Worm (Caenorhabditis elegans) whole organism, late embryonic: ENCODE measurements around the gene bli-2.

Experiments used
- C08G9.2 ChIP-seq: sonication (generic microtip); optimal IDR thresholded peaks from 2 replicates; lab custom pipeline; 2016; ENCODE audit warnings: mild to moderate bottlenecking, missing genetic modification characterization, moderate library complexity, missing compliant biosample characterization
- C38D4.7 ChIP-seq: fragments of 200-800 bp; sonication (Bioruptor generic); optimal IDR thresholded peaks from 2 replicates; lab custom pipeline; 2018; ENCODE audit warnings: mild to moderate bottlenecking, missing genetic modification characterization, moderate library complexity, missing compliant biosample characterization
- F13H6.1 ChIP-seq: sonication (generic microtip); optimal IDR thresholded peaks from 2 replicates; lab custom pipeline; 2016; ENCODE audit warnings: missing genetic modification characterization, missing compliant biosample characterization
- K09A11.1 ChIP-seq: sonication (generic microtip); optimal IDR thresholded peaks from 2 replicates; lab custom pipeline; 2017; ENCODE audit warnings: antibody characterized with exemption, mild to moderate bottlenecking, missing genetic modification characterization, missing compliant biosample characterization; ENCODE audit not compliant: insufficient read depth
- ceh-14 ChIP-seq: sonication (generic microtip); optimal IDR thresholded peaks from 2 replicates; lab custom pipeline; 2016; ENCODE audit warnings: missing genotype, missing genetic modification characterization, missing compliant biosample characterization
- ceh-18 ChIP-seq: sonication (generic microtip); optimal IDR thresholded peaks from 2 replicates; lab custom pipeline; 2016; ENCODE audit warnings: missing genetic modification characterization, missing compliant biosample characterization
- ceh-19 ChIP-seq: fragments of 200-800 bp; sonication (Bioruptor generic); optimal IDR thresholded peaks from 2 replicates; lab custom pipeline; 2018; ENCODE audit warnings: mild to moderate bottlenecking, missing genetic modification characterization, missing compliant biosample characterization
- ceh-2 ChIP-seq: sonication (generic microtip); optimal IDR thresholded peaks from 2 replicates; lab custom pipeline; 2016; ENCODE audit warnings: missing genotype, missing genetic modification characterization, missing compliant biosample characterization
- ceh-22 ChIP-seq: sonication (generic microtip); optimal IDR thresholded peaks from 2 replicates; lab custom pipeline; 2017; ENCODE audit warnings: missing biosample characterization, missing genetic modification characterization
- ceh-24 ChIP-seq: sonication (generic microtip); optimal IDR thresholded peaks from 2 replicates; lab custom pipeline; 2016; ENCODE audit warnings: mild to moderate bottlenecking, missing genetic modification characterization, missing compliant biosample characterization
- ceh-31 ChIP-seq: sonication (generic microtip); optimal IDR thresholded peaks from 2 replicates; lab custom pipeline; 2016; ENCODE audit warnings: missing genetic modification characterization, missing compliant biosample characterization
- ceh-48 ChIP-seq: sonication (generic microtip); optimal IDR thresholded peaks from 2 replicates; lab custom pipeline; 2016; ENCODE audit warnings: missing genetic modification characterization, inconsistent platforms, missing compliant biosample characterization
- ceh-9 ChIP-seq: sonication (generic microtip); optimal IDR thresholded peaks from 2 replicates; lab custom pipeline; 2016; ENCODE audit warnings: mild to moderate bottlenecking, missing genetic modification characterization, inconsistent platforms, missing compliant biosample characterization
- che-1 ChIP-seq: sonication (generic microtip); optimal IDR thresholded peaks from 2 replicates; lab custom pipeline; 2016; ENCODE audit warnings: mild to moderate bottlenecking, missing genetic modification characterization, missing compliant biosample characterization
- dve-1 ChIP-seq: sonication (generic microtip); optimal IDR thresholded peaks from 2 replicates; lab custom pipeline; 2017; ENCODE audit warnings: antibody characterized with exemption, mild to moderate bottlenecking, missing genetic modification characterization, missing compliant biosample characterization
- ets-4 ChIP-seq: sonication (generic microtip); optimal IDR thresholded peaks from 2 replicates; lab custom pipeline; 2016; ENCODE audit warnings: missing genetic modification characterization, missing compliant biosample characterization
- fkh-6 ChIP-seq: sonication (generic microtip); optimal IDR thresholded peaks from 2 replicates; lab custom pipeline; 2016; ENCODE audit warnings: missing genetic modification characterization, missing compliant biosample characterization
- hlh-15 ChIP-seq: sonication (generic microtip); optimal IDR thresholded peaks from 2 replicates; lab custom pipeline; 2016; ENCODE audit warnings: missing genetic modification characterization, missing compliant biosample characterization
- hlh-8 ChIP-seq: sonication (generic microtip); optimal IDR thresholded peaks from 2 replicates; lab custom pipeline; 2016; ENCODE audit warnings: missing genotype, missing genetic modification characterization, missing compliant biosample characterization
- nfya-1 ChIP-seq: sonication (generic microtip); optimal IDR thresholded peaks from 2 replicates; lab custom pipeline; 2017; ENCODE audit warnings: missing genetic modification characterization, mild to moderate bottlenecking, missing compliant biosample characterization, antibody characterized with exemption, moderate library complexity
- nhr-11 ChIP-seq: fragments of 150-350 bp; optimal IDR thresholded peaks from 2 replicates; lab custom pipeline; 2014; ENCODE audit warnings: missing biosample characterization, missing genetic modification characterization
- ref-2 ChIP-seq: sonication (generic microtip); optimal IDR thresholded peaks from 2 replicates; lab custom pipeline; 2016; ENCODE audit warnings: missing genetic modification characterization, missing compliant biosample characterization
- rnt-1 ChIP-seq: sonication (generic microtip); optimal IDR thresholded peaks from 2 replicates; lab custom pipeline; 2016; ENCODE audit warnings: missing genetic modification characterization, missing compliant biosample characterization
- syd-9 ChIP-seq: sonication (generic microtip); optimal IDR thresholded peaks from 2 replicates; lab custom pipeline; 2016; ENCODE audit warnings: mild to moderate bottlenecking, missing genetic modification characterization, moderate library complexity, missing compliant biosample characterization
- tbx-2 ChIP-seq: sonication (generic microtip); optimal IDR thresholded peaks from 2 replicates; lab custom pipeline; 2016; ENCODE audit warnings: missing genetic modification characterization, missing compliant biosample characterization
- tbx-7 ChIP-seq: sonication (generic microtip); optimal IDR thresholded peaks from 2 replicates; lab custom pipeline; 2016; ENCODE audit warnings: missing genotype, missing genetic modification characterization, missing compliant biosample characterization
- ttx-3 ChIP-seq: sonication (generic microtip); optimal IDR thresholded peaks from 2 replicates; lab custom pipeline; 2016; ENCODE audit warnings: missing genetic modification reagents, missing genetic modification characterization, missing compliant biosample characterization
- unc-42 ChIP-seq: sonication (generic microtip); optimal IDR thresholded peaks from 2 replicates; lab custom pipeline; 2016; ENCODE audit warnings: missing genotype, missing genetic modification characterization, missing compliant biosample characterization
- zip-5 ChIP-seq: sonication (generic microtip); optimal IDR thresholded peaks from 2 replicates; lab custom pipeline; 2016; ENCODE audit warnings: missing genetic modification characterization, missing compliant biosample characterization
- ztf-16 ChIP-seq: sonication (generic microtip); optimal IDR thresholded peaks from 2 replicates; lab custom pipeline; 2017; ENCODE audit warnings: missing genetic modification characterization, missing compliant biosample characterization

Gene bli-2

ce11 chrII:5651426-5651825 lies 808 bp downstream of the bli-2 start:
- TF ChIP-seq ztf-16 (tag; lab: Kevin White, UChicago) = no peak
- no peak for TF ChIP-seq K09A11.1 (tag; lab: Kevin White, UChicago)
- TF ChIP-seq unc-42 (tag; lab: Kevin White, UChicago) = no peak
- TF ChIP-seq fkh-6 (tag; lab: Kevin White, UChicago) = no peak

ce11 chrII:5649236-5650004 lies 2.8 kb downstream of the bli-2 start, which contains the start of the genes sam-4, F59E12.17 and zyg-1:
sam-4 (minus strand) TSS chrII:5649286.
F59E12.17 (minus strand) TSS chrII:5649470.
zyg-1 (plus strand) TSS chrII:5649748.
- TF ChIP-seq hlh-8 (tag; lab: Kevin White, UChicago) = no peak
- TF ChIP-seq ceh-48 (tag; lab: Kevin White, UChicago) = peak; percentile 28
- TF ChIP-seq zip-5 (tag; lab: Kevin White, UChicago) = peak; percentile 20
- peak; percentile 11 for TF ChIP-seq tbx-7
- TF ChIP-seq tbx-2 (tag; lab: Kevin White, UChicago) = peak; percentile 70
- TF ChIP-seq ceh-31 = peak; percentile 90
- no peak for TF ChIP-seq C38D4.7 (GFP tag; lab: Kevin White, UChicago)
- TF ChIP-seq ets-4 = peak; percentile 83
- TF ChIP-seq ref-2 (tag; lab: Kevin White, UChicago) = peak; percentile 38
- TF ChIP-seq F13H6.1 = peak; percentile 20
- no peak for TF ChIP-seq hlh-15 (tag; lab: Kevin White, UChicago)
- peak; percentile 54 for TF ChIP-seq nfya-1 (tag; lab: Kevin White, UChicago)
- TF ChIP-seq ceh-14 (tag; lab: Kevin White, UChicago) = peak; percentile 29
- peak; percentile 78 for TF ChIP-seq ceh-2 (tag; lab: Kevin White, UChicago)
- peak; percentile 72 for TF ChIP-seq rnt-1 (tag; lab: Kevin White, UChicago)
- peak; percentile 66 for TF ChIP-seq C08G9.2

- TF ChIP-seq nfya-1 (tag; lab: Kevin White, UChicago) (no peak), ceh-14 (tag; lab: Kevin White, UChicago) (no peak), K09A11.1 (tag; lab: Kevin White, UChicago) (no peak), syd-9 (no peak)
Measured at ce11 chrII:5648272-5648671, 4.0 kb downstream of the bli-2 start, which contains the start of gene ddl-1. ddl-1 (minus strand) TSS chrII:5648372.

- TF ChIP-seq ets-4 (no peak), nhr-11 (no peak), ceh-22 (no peak), ceh-24 (tag; lab: Kevin White, UChicago) (no peak), ceh-18 (no peak), che-1 (tag; lab: Kevin White, UChicago) (no peak), ref-2 (tag; lab: Kevin White, UChicago) (no peak), dve-1 (tag; lab: Kevin White, UChicago) (no peak), ceh-2 (tag; lab: Kevin White, UChicago) (no peak), ceh-19 (GFP tag; lab: Kevin White, UChicago) (no peak), fkh-6 (tag; lab: Kevin White, UChicago) (no peak), tbx-7 (no peak), ttx-3 (tag; lab: Kevin White, UChicago) (no peak), ceh-9 (tag; lab: Kevin White, UChicago) (no peak), ztf-16 (tag; lab: Kevin White, UChicago) (no peak), unc-42 (tag; lab: Kevin White, UChicago) (no peak), nfya-1 (tag; lab: Kevin White, UChicago) (no peak)
- TF ChIP-seq, all 69 proteins: peak for 0
Measured at ce11 chrII:5646942-5647341, 5.3 kb downstream of the bli-2 start, which contains the start of gene F59E12.9. F59E12.9 (minus strand) TSS chrII:5647042.

ce11 chrII:5642110-5642509 lies 10.1 kb downstream of the bli-2 start:
- TF ChIP-seq ceh-14 (tag; lab: Kevin White, UChicago) = no peak
